Worm (Caenorhabditis elegans) whole organism, early embryonic: ENCODE results near the gene cyp-25A3.
A peak's percentile ranks its signal among the peaks of the same experiment; 100 is the strongest.

Source experiments
- B0310.2 ChIP-seq: sonication (generic microtip); optimal IDR thresholded peaks from 2 replicates; lab custom pipeline; 2016; ENCODE audit warnings: mild to moderate bottlenecking, missing genetic modification characterization, missing compliant biosample characterization
- F13C5.2 ChIP-seq: sonication (generic microtip); optimal IDR thresholded peaks from 2 replicates; lab custom pipeline; 2017; ENCODE audit warnings: mild to moderate bottlenecking, missing genetic modification characterization, inconsistent platforms, missing compliant biosample characterization
- aly-1 ChIP-seq: sonication (generic microtip); optimal IDR thresholded peaks from 2 replicates; lab custom pipeline; 2016; ENCODE audit warnings: missing genetic modification characterization, missing compliant biosample characterization
- ama-1 ChIP-seq: fragments of 150-350 bp; optimal IDR thresholded peaks from 2 replicates; lab custom pipeline; 2014
- ceh-13 ChIP-seq: fragments of 200-800 bp; sonication (Bioruptor generic); optimal IDR thresholded peaks from 2 replicates; lab custom pipeline; 2018; ENCODE audit warnings: mild to moderate bottlenecking, missing genetic modification characterization, missing compliant biosample characterization
- ceh-36 ChIP-seq: sonication (generic microtip); optimal IDR thresholded peaks from 2 replicates; lab custom pipeline; 2016; ENCODE audit warnings: missing genetic modification characterization, inconsistent platforms, missing compliant biosample characterization
- ets-7 ChIP-seq: sonication (generic microtip); optimal IDR thresholded peaks from 2 replicates; lab custom pipeline; 2016; ENCODE audit warnings: missing genotype, missing genetic modification characterization, missing compliant biosample characterization
- flt-1 ChIP-seq: fragments of 200-800 bp; sonication (Bioruptor generic); IDR thresholded peaks from 2 replicates; pipeline ENCODE4 v1.3.6; 2022; ENCODE audit warnings: missing genetic modification characterization, missing compliant biosample characterization
- hmbx-1 ChIP-seq: sonication (generic microtip); optimal IDR thresholded peaks from 2 replicates; lab custom pipeline; 2016; ENCODE audit warnings: mild to moderate bottlenecking, missing genetic modification characterization, missing compliant biosample characterization
- hmg-4 ChIP-seq: fragments of 200-800 bp; sonication (Bioruptor generic); optimal IDR thresholded peaks from 2 replicates; lab custom pipeline; 2018; ENCODE audit warnings: mild to moderate bottlenecking, missing genetic modification characterization, missing compliant biosample characterization
- hnd-1 ChIP-seq: sonication (generic microtip); optimal IDR thresholded peaks from 2 replicates; lab custom pipeline; 2016; ENCODE audit warnings: missing genetic modification characterization, missing compliant biosample characterization
- pes-1 ChIP-seq: fragments of 200-800 bp; sonication (Bioruptor generic); IDR thresholded peaks from 2 replicates; pipeline ENCODE4 v1.3.6; 2022; ENCODE audit warnings: missing genetic modification reagents, missing genetic modification characterization, missing compliant biosample characterization
- scrt-1 ChIP-seq: fragments of 200-800 bp; sonication (Bioruptor generic); IDR thresholded peaks from 2 replicates; pipeline ENCODE4 v1.3.6; 2022; ENCODE audit warnings: missing genetic modification characterization, missing compliant biosample characterization
- sea-1 ChIP-seq: fragments of 200-800 bp; sonication (Bioruptor generic); conservative IDR thresholded peaks from 2 replicates; pipeline ENCODE4 v1.3.6; 2022; ENCODE audit warnings: missing genetic modification characterization, missing compliant biosample characterization
- tbx-11 ChIP-seq: fragments of 200-800 bp; sonication (Bioruptor generic); IDR thresholded peaks from 2 replicates; pipeline ENCODE4 v1.3.6; 2022; ENCODE audit warnings: missing genetic modification characterization, missing compliant biosample characterization
- tbx-37 ChIP-seq: fragments of 200-800 bp; sonication (Bioruptor generic); conservative IDR thresholded peaks from 2 replicates; pipeline ENCODE4 v1.3.6; 2022; ENCODE audit warnings: missing genetic modification reagents, missing genetic modification characterization, missing compliant biosample characterization
- tra-4 ChIP-seq: sonication (generic microtip); optimal IDR thresholded peaks from 2 replicates; lab custom pipeline; 2017; ENCODE audit warnings: missing genetic modification characterization, missing compliant biosample characterization

Gene cyp-25A3

DNA sequence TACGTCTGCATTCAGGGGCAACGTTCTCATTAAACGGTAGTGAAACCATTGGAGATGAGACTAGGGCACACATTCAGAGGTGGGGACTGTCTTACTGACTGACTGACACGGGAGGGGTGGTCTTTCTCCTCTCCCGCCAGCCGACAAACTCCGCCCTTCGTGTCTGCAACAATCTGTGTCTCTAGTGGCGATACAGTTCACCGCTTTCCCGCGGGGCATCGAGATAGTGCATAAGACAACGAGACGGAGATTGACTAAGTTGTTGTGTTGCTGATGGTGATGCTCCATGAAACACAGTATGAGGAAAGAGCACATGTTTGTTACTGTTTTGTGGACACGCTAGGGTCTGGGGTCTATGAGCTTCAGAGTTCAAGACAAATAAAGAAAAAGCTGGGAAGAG, 33.9 kb upstream of the cyp-25A3 start:
- peak; percentile 48 for TF ChIP-seq hmg-4 (GFP tag; lab: Kevin White, UChicago)
- no peak for TF ChIP-seq sea-1 (GFP tag; lab: Robert Waterston, UW)

DNA sequence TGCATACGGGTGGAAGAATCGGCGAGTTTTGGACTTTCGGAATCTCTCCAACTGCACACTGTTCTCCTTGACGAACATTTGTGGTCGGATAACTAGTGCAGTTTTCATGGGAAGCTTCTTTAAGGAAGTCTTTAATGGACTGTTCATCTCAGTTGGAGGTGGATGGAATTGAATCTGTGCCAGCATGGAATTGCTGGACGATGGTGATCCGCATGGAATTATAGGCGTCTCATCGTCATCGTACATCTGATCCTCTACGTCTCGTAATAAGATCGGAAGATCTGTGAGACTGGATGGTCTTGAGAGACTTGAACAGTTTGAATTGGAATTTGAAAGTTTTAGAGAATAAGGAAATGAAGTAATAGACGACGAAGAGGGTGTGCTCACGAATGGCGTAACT, 33.4 kb upstream of the cyp-25A3 start:
- no peak for TF ChIP-seq tbx-37 (GFP tag; lab: Robert Waterston, UW)
- peak; percentile 50 for TF ChIP-seq ama-1 (lab: Kevin White, UChicago)
- no peak for TF ChIP-seq B0310.2
- TF ChIP-seq tbx-11, result no peak
- no peak for TF ChIP-seq ceh-36 (tag; lab: Kevin White, UChicago)

DNA sequence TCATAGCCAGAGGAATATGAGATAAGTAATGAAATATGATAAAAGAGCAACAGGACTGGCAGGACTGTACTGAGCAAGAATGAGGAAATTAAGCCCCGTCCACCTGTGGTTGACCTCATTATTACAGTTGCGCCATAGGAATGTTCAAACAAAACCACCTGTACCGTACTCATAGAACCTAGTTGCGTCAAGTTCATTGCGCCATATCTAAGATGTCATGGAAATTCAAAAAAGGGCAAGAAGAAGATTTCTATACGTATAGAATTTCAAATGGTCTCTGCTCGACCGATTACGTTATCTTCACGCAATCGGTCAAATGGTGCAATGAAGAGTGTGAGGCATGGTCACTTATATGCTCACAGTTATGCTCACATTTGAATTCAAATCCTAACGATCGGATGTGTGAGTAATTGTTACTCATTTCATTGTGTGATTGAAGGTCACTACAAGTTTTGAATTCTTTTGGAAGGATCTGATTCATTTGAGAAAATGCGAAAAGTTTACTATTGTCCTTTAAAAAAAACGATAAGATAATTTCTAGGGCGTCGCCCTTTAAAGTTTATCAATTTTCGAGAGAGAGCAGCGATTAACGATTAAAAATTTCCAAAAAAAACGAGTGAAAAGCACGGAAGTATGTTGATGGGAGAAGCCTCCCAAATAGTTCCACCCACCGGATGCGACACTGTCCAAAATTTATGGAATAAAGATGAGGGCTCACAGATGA, 32.4 kb upstream of the cyp-25A3 start:
- TF ChIP-seq hnd-1 (tag; lab: Kevin White, UChicago) (no peak), ama-1 (lab: Kevin White, UChicago) (no peak), tbx-37 (GFP tag; lab: Robert Waterston, UW) (no peak), aly-1 (tag; lab: Kevin White, UChicago) (no peak), tbx-11 (no peak), B0310.2 (no peak)

DNA sequence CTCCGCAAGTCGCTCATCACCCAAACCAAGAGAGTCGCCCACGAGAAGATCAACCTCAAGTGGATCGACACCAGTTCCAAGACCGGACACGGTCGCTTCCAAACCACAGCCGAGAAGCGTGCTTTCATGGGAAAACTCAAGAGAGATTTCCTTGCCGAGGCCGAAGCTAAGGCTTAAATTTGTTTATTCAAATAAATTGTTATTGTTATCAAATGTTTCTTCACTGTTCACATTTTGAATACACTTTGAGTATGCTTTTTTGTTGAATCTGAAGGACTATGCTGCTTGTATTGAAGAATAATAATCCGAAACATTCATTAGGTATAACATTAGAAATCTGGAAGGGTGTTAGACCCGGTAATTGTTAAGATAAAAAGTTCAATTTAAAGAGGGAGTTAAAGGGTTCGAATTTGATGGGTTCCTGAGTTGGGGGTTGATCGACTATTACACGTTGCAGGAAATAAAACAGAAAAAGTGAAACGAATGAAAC, 29.8 kb upstream of the cyp-25A3 start:
- TF ChIP-seq scrt-1, result 0 out of 2 replicates have a peak, but pooled peaks have one; percentile 21
- TF ChIP-seq ama-1 (lab: Kevin White, UChicago), result peak; percentile 72
- TF ChIP-seq B0310.2, result no peak
- no peak for TF ChIP-seq F13C5.2 (tag; lab: Kevin White, UChicago)
- no peak for TF ChIP-seq pes-1 (GFP tag; lab: Robert Waterston, UW)
- TF ChIP-seq tbx-37 (GFP tag; lab: Robert Waterston, UW), result 0 out of 2 replicates have a peak, but pooled peaks have one; percentile 22

DNA sequence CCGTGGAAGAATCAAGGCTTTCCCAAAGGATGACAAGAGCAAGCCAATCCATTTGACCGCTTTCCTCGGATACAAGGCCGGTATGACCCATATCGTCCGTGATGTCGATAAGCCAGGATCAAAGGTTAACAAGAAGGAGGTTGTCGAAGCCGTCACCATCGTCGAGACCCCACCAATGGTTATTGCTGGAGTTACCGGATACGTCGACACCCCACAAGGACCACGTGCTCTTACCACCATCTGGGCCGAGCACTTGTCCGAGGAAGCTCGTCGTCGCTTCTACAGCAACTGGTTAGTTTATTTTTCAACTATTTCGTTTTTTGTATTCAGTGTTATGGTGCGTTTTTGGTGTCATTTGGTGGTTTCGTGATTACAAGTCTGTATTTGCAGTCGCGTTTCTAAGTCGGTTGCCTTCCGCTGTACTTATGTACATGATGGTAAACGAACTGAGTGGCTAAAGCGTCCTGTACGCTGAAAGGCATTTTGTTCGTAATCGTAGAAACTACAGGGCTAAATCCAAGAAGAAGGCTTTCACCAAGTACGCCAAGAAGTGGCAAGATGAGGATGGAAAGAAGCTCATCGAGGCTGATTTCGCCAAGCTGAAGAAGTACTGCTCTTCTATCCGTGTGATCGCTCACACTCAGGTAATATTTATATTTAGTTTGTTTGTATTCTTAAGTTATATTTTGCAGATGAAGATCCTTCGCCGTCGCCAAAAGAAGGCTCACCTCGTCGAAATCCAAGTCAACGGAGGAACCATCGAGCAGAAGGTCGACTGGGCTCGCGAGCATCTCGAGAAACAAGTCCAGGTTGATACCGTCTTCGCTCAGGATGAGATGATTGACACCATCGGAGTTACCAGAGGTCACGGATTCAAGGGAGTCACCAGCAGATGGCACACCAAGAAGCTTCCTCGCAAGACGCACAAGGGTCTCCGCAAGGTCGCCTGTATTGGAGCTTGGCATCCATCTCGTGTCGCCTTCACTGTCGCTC, 28.7 kb upstream of the cyp-25A3 start:
- TF ChIP-seq pes-1 (GFP tag; lab: Robert Waterston, UW) (no peak), F13C5.2 (tag; lab: Kevin White, UChicago) (no peak)

ce11 chrIII:3867378-3867904, 27.9 kb upstream of the cyp-25A3 start, which contains the start of gene rpl-3:
Gene rpl-3 (plus strand): TSS chrIII:3867854.
- peak; percentile 85 for TF ChIP-seq tbx-11
- TF ChIP-seq F13C5.2 (tag; lab: Kevin White, UChicago), result peak; percentile 100
- peak; percentile 90 for TF ChIP-seq scrt-1
- peak; percentile 89 for TF ChIP-seq ets-7 (tag; lab: Kevin White, UChicago)
- peak; percentile 68 for TF ChIP-seq aly-1 (tag; lab: Kevin White, UChicago)
- TF ChIP-seq ceh-13 (GFP tag; lab: Kevin White, UChicago), result peak; percentile 85
- no peak for TF ChIP-seq ama-1 (lab: Kevin White, UChicago)
- peak; percentile 90 for TF ChIP-seq hmbx-1
- peak; percentile 91 for TF ChIP-seq tbx-37 (GFP tag; lab: Robert Waterston, UW)
- TF ChIP-seq hnd-1 (tag; lab: Kevin White, UChicago), result peak; percentile 80
- TF ChIP-seq sea-1 (GFP tag; lab: Robert Waterston, UW), result peak; percentile 99
- TF ChIP-seq flt-1 (GFP tag; lab: Robert Waterston, UW), result peak; percentile 95
- peak; percentile 98 for TF ChIP-seq hmg-4 (GFP tag; lab: Kevin White, UChicago)
- TF ChIP-seq ceh-36 (tag; lab: Kevin White, UChicago), result peak; percentile 91
- TF ChIP-seq tra-4, result peak; percentile 96
- peak; percentile 93 for TF ChIP-seq pes-1 (GFP tag; lab: Robert Waterston, UW)
- peak; percentile 94 for TF ChIP-seq B0310.2

ce11 chrIII:3863814-3864507, 24.4 kb upstream of the cyp-25A3 start, which contains the start of gene acs-19:
Gene acs-19 (plus strand): TSS chrIII:3864489.
- TF ChIP-seq F13C5.2 (tag; lab: Kevin White, UChicago) (no peak), aly-1 (tag; lab: Kevin White, UChicago) (no peak), ceh-36 (tag; lab: Kevin White, UChicago) (no peak), ets-7 (tag; lab: Kevin White, UChicago) (no peak), tra-4 (no peak), hmbx-1 (no peak), pes-1 (GFP tag; lab: Robert Waterston, UW) (no peak), B0310.2 (no peak), flt-1 (GFP tag; lab: Robert Waterston, UW) (no peak), tbx-11 (no peak), ama-1 (lab: Kevin White, UChicago) (no peak), ceh-13 (GFP tag; lab: Kevin White, UChicago) (no peak), hnd-1 (tag; lab: Kevin White, UChicago) (no peak), hmg-4 (GFP tag; lab: Kevin White, UChicago) (no peak), sea-1 (GFP tag; lab: Robert Waterston, UW) (no peak), scrt-1 (no peak)
